Worm (Caenorhabditis elegans): ENCODE data around the gene cnc-3.
A peak's percentile ranks its signal among the peaks of the same experiment; 100 is the strongest.

The cnc-3 gene

ce11 chrV:1451334-1451733 lies 3.5 kb downstream of the cnc-3 start, which contains the start of gene srj-23:
srj-23 (plus strand) TSS chrV:1451634.
- TF ChIP-seq F22D6.2 (tag; optimal IDR thresholded peaks at IDR 0.05) = no peak
- TF ChIP-seq ceh-79 (tag; optimal IDR thresholded peaks at IDR 0.05) = no peak
- TF ChIP-seq F33H1.4 (GFP tag; IDR thresholded peaks at IDR 0.05) = no peak
- no peak for TF ChIP-seq xnd-1 (tag; optimal IDR thresholded peaks at IDR 0.05)
- no peak for TF ChIP-seq rpc-1 (optimal IDR thresholded peaks at IDR 0.05)
- TF ChIP-seq rpc-1 (tag; optimal IDR thresholded peaks at IDR 0.05) = no peak
- TF ChIP-seq K11D2.4 (GFP tag; IDR thresholded peaks at IDR 0.05) = no peak
- TF ChIP-seq akir-1 (GFP tag; optimal IDR thresholded peaks at IDR 0.05) = no peak
- no peak for TF ChIP-seq attf-6 (GFP tag; IDR thresholded peaks at IDR 0.05)
- no peak for TF ChIP-seq ztf-18 (tag; optimal IDR thresholded peaks at IDR 0.05)
- no peak for TF ChIP-seq ztf-26 (tag; optimal IDR thresholded peaks at IDR 0.05)
- TF ChIP-seq sptf-2 (GFP tag; optimal IDR thresholded peaks at IDR 0.05) = no peak
- TF ChIP-seq Y56A3A.18 (GFP tag; IDR thresholded peaks at IDR 0.05) = no peak
- no peak for TF ChIP-seq ama-1 (optimal IDR thresholded peaks at IDR 0.05)
- TF ChIP-seq ama-1 (GFP tag; optimal IDR thresholded peaks at IDR 0.05) = no peak
- TF ChIP-seq madf-6 (GFP tag; IDR thresholded peaks at IDR 0.05) = no peak

- TF ChIP-seq F39B2.1 (GFP tag; IDR thresholded peaks at IDR 0.05) (no peak), F23B12.7 (tag; optimal IDR thresholded peaks at IDR 0.05; ENCODE audit: insufficient read depth) (no peak), him-1 (tag; optimal IDR thresholded peaks at IDR 0.05) (no peak), F52B5.7 (tag; optimal IDR thresholded peaks at IDR 0.05) (no peak)
These were observed 7.0 kb downstream of the cnc-3 start, which contains the start of gene chil-14 for ce11 chrV:1454762-1455161. chil-14 (plus strand) TSS chrV:1455062.

- TF ChIP-seq ceh-91 (GFP tag; IDR thresholded peaks at IDR 0.05) (no peak), rcor-1 (GFP tag; IDR thresholded peaks at IDR 0.05) (no peak), F49E8.2 (tag; optimal IDR thresholded peaks at IDR 0.05; ENCODE audit: insufficient read depth) (no peak), somi-1 (GFP tag; optimal IDR thresholded peaks at IDR 0.05) (no peak), egrh-3 (GFP tag; IDR thresholded peaks at IDR 0.05) (peak; percentile 62; the same call in 1 of the 2 replicates), ceh-100 (GFP tag; IDR thresholded peaks at IDR 0.05) (no peak), snpc-1.1 (tag; optimal IDR thresholded peaks at IDR 0.05; ENCODE audit: insufficient read depth) (peak; percentile 78), mcd-1 (GFP tag; IDR thresholded peaks at IDR 0.05) (peak; percentile 40; the same call in 1 of the 2 replicates), mxl-1 (tag; optimal IDR thresholded peaks at IDR 0.05) (no peak), xnd-1 (tag; optimal IDR thresholded peaks at IDR 0.05) (no peak), lin-26 (GFP tag; IDR thresholded peaks at IDR 0.05) (no peak), ztf-22 (GFP tag; optimal IDR thresholded peaks at IDR 0.05) (no peak), nhr-179 (tag; optimal IDR thresholded peaks at IDR 0.05) (no peak), ZK185.1 (tag; optimal IDR thresholded peaks at IDR 0.05; ENCODE audit: poor library complexity, severe bottlenecking) (no peak), hmg-20 (GFP tag; IDR thresholded peaks at IDR 0.05) (no peak), F37B4.10 (GFP tag; IDR thresholded peaks at IDR 0.05) (no peak), unc-130 (GFP tag; optimal IDR thresholded peaks at IDR 0.05) (no peak), attf-3 (GFP tag; conservative IDR thresholded peaks at IDR 0.05) (no peak), B0336.3 (GFP tag; IDR thresholded peaks at IDR 0.05) (0 out of 2 replicates have a peak, but pooled peaks have one; percentile 22), D2030.7 (GFP tag; IDR thresholded peaks at IDR 0.05) (no peak), snpc-3.4 (tag; optimal IDR thresholded peaks at IDR 0.05) (no peak), hmg-1.2 (GFP tag; IDR thresholded peaks at IDR 0.05) (peak; percentile 78), snpc-4 (GFP tag; optimal IDR thresholded peaks at IDR 0.05) (peak; percentile 29), snpc-4 (tag; optimal IDR thresholded peaks at IDR 0.05) (peak in 3 of 4 experiments; percentile 71 to 94 (median 91)), ztf-6 (GFP tag; IDR thresholded peaks at IDR 0.05) (no peak), dox-1 (GFP tag; IDR thresholded peaks at IDR 0.05) (peak; percentile 49; the same call in 1 of the 2 replicates), attf-5 (GFP tag; optimal IDR thresholded peaks at IDR 0.05) (no peak), lin-35 (GFP tag; optimal IDR thresholded peaks at IDR 0.05) (no peak), ceh-79 (tag; optimal IDR thresholded peaks at IDR 0.05) (no peak), nhr-120 (GFP tag; IDR thresholded peaks at IDR 0.05) (0 out of 2 replicates have a peak, but pooled peaks have one; percentile 52)
These were observed 7.5 kb downstream of the cnc-3 start for ce11 chrV:1455280-1455679.
